Fruit fly (Drosophila melanogaster) whole organism, embryonic: ENCODE measurements around the gene Helz.

Source experiments
- Abd-B ChIP-seq: fragments of 200-800 bp; sonication (Bioruptor generic); optimal IDR thresholded peaks from 2 replicates; lab custom pipeline; 2018; ENCODE audit warnings: missing biosample characterization, mild to moderate bottlenecking, missing genetic modification characterization, moderate library complexity
- C15 ChIP-seq: fragments of 200-800 bp; sonication (Bioruptor generic); IDR thresholded peaks from 3 replicates; pipeline ENCODE4 v1.3.6; 2022; ENCODE audit warnings: missing biosample characterization, missing genetic modification characterization
- CG10147 ChIP-seq: fragments of 200-800 bp; sonication (Bioruptor generic); optimal IDR thresholded peaks from 2 replicates; lab custom pipeline; 2019; ENCODE audit warnings: missing biosample characterization, mild to moderate bottlenecking, missing genetic modification characterization, moderate library complexity
- CG11093 ChIP-seq: fragments of 200-800 bp; sonication (Bioruptor generic); IDR thresholded peaks from 3 replicates; pipeline ENCODE4 v1.3.6; 2022; ENCODE audit warnings: missing biosample characterization, missing genetic modification characterization
- CG12659 ChIP-seq: fragments of 200-800 bp; sonication (Bioruptor generic); optimal IDR thresholded peaks from 3 replicates; lab custom pipeline; 2017; ENCODE audit warnings: mild to moderate bottlenecking, missing biosample characterization, missing genetic modification reagents, missing genetic modification characterization
- CG12769 ChIP-seq: fragments of 200-800 bp; sonication (Bioruptor generic); optimal IDR thresholded peaks from 2 replicates; lab custom pipeline; 2019; ENCODE audit warnings: missing biosample characterization, mild to moderate bottlenecking, missing genetic modification characterization, moderate library complexity
- CG14667 ChIP-seq: fragments of 200-800 bp; sonication (Bioruptor generic); IDR thresholded peaks from 2 replicates; pipeline ENCODE4 v1.3.6; 2022; ENCODE audit warnings: missing biosample characterization, missing genetic modification characterization
- CG14710 ChIP-seq: fragments of 200-800 bp; sonication (Bioruptor generic); optimal IDR thresholded peaks from 3 replicates; lab custom pipeline; 2019; ENCODE audit warnings: missing biosample characterization, mild to moderate bottlenecking, missing genetic modification characterization, moderate library complexity
- CG2116 ChIP-seq: fragments of 200-800 bp; sonication (Bioruptor generic); optimal IDR thresholded peaks from 3 replicates; lab custom pipeline; 2018; ENCODE audit warnings: missing biosample characterization, mild to moderate bottlenecking, missing genetic modification characterization
- CG33557 ChIP-seq: fragments of 200-800 bp; sonication (Bioruptor generic); optimal IDR thresholded peaks from 2 replicates; lab custom pipeline; 2019; ENCODE audit warnings: missing biosample characterization, mild to moderate bottlenecking, missing genetic modification characterization, moderate library complexity
- CG34224 ChIP-seq: fragments of 200-800 bp; sonication (Bioruptor generic); IDR thresholded peaks from 3 replicates; pipeline ENCODE4 v1.3.6; 2022; ENCODE audit warnings: missing biosample characterization, missing genetic modification characterization; ENCODE audit not compliant: partially characterized antibody
- CG6654 ChIP-seq: fragments of 200-800 bp; sonication (Bioruptor generic); optimal IDR thresholded peaks from 2 replicates; lab custom pipeline; 2017; ENCODE audit warnings: missing biosample characterization, mild to moderate bottlenecking, missing genetic modification characterization
- CG6683 ChIP-seq: fragments of 200-800 bp; sonication (Bioruptor generic); optimal IDR thresholded peaks from 2 replicates; lab custom pipeline; 2017; ENCODE audit warnings: missing biosample characterization, mild to moderate bottlenecking, missing genetic modification characterization, missing genetic modification reagents
- CG6765 ChIP-seq: fragments of 200-800 bp; sonication (Bioruptor generic); optimal IDR thresholded peaks from 3 replicates; lab custom pipeline; 2017; ENCODE audit warnings: missing biosample characterization, mild to moderate bottlenecking, missing genetic modification characterization
- CG8478 ChIP-seq: fragments of >200 bp; optimal IDR thresholded peaks from 2 replicates; lab custom pipeline; 2018
- D19B ChIP-seq: fragments of 200-800 bp; sonication (Bioruptor generic); optimal IDR thresholded peaks from 2 replicates; lab custom pipeline; 2017; ENCODE audit warnings: missing biosample characterization, mild to moderate bottlenecking, missing genetic modification characterization
- Deaf1 ChIP-seq: fragments of 200-800 bp; optimal IDR thresholded peaks from 3 replicates; lab custom pipeline; 2019; ENCODE audit warnings: missing biosample characterization, mild to moderate bottlenecking, missing genetic modification characterization, moderate library complexity
- HmgD ChIP-seq: fragments of 200-800 bp; sonication (Bioruptor generic); optimal IDR thresholded peaks from 3 replicates; lab custom pipeline; 2016; ENCODE audit warnings: missing biosample characterization, missing genetic modification characterization
- Hsf ChIP-seq: fragments of 200-800 bp; sonication (Bioruptor generic); optimal IDR thresholded peaks from 3 replicates; lab custom pipeline; 2016; ENCODE audit warnings: missing biosample characterization, missing genetic modification characterization
- Lhr ChIP-seq: fragments of 200-800 bp; sonication (Bioruptor generic); optimal IDR thresholded peaks from 3 replicates; lab custom pipeline; 2017; ENCODE audit warnings: mild to moderate bottlenecking, missing biosample characterization, missing genetic modification reagents, missing genetic modification characterization
- MTF-1 ChIP-seq: fragments of 200-800 bp; sonication (Bioruptor generic); optimal IDR thresholded peaks from 2 replicates; lab custom pipeline; 2018; ENCODE audit warnings: missing biosample characterization, mild to moderate bottlenecking, missing genetic modification characterization, borderline replicate concordance
- NC2β ChIP-seq: fragments of 200-800 bp; sonication (Bioruptor generic); optimal IDR thresholded peaks from 2 replicates; lab custom pipeline; 2016; ENCODE audit warnings: missing biosample characterization, missing genetic modification characterization
- NFAT ChIP-seq: fragments of 200-800 bp; sonication (Bioruptor generic); IDR thresholded peaks from 2 replicates; pipeline ENCODE4 v1.3.6; 2022; ENCODE audit warnings: missing biosample characterization, missing genetic modification characterization
- NK7.1 ChIP-seq: fragments of 200-800 bp; sonication (Bioruptor generic); optimal IDR thresholded peaks from 3 replicates; lab custom pipeline; 2016; ENCODE audit warnings: missing biosample characterization, missing genetic modification characterization
- Nf-YA ChIP-seq: fragments of 200-800 bp; sonication (Bioruptor generic); IDR thresholded peaks from 2 replicates; pipeline ENCODE4 v1.3.6; 2022; ENCODE audit warnings: missing biosample characterization, missing genetic modification characterization
- Oli ChIP-seq: fragments of 200-800 bp; sonication (Bioruptor generic); optimal IDR thresholded peaks from 2 replicates; lab custom pipeline; 2018; ENCODE audit warnings: missing biosample characterization, mild to moderate bottlenecking, missing genetic modification characterization, moderate library complexity
- Vsx1 ChIP-seq: fragments of 200-800 bp; sonication (Bioruptor generic); optimal IDR thresholded peaks from 2 replicates; lab custom pipeline; 2017; ENCODE audit warnings: missing biosample characterization, mild to moderate bottlenecking, missing genetic modification characterization, missing genetic modification reagents
- bcd ChIP-seq: fragments of 200-800 bp; sonication (Bioruptor generic); optimal IDR thresholded peaks from 2 replicates; lab custom pipeline; 2017; ENCODE audit warnings: missing biosample characterization, mild to moderate bottlenecking, missing genetic modification characterization
- br ChIP-seq: fragments of >200 bp; optimal IDR thresholded peaks from 2 replicates; lab custom pipeline; 2017
- btn ChIP-seq: fragments of 200-800 bp; sonication (Bioruptor generic); optimal IDR thresholded peaks from 2 replicates; lab custom pipeline; 2016; ENCODE audit warnings: missing biosample characterization, missing genetic modification characterization
- cato ChIP-seq: fragments of 200-800 bp; sonication (Bioruptor generic); optimal IDR thresholded peaks from 2 replicates; lab custom pipeline; 2016; ENCODE audit warnings: missing biosample characterization, missing genetic modification characterization, borderline replicate concordance
- chn ChIP-seq: fragments of 200-800 bp; sonication (Bioruptor generic); optimal IDR thresholded peaks from 2 replicates; lab custom pipeline; 2016; ENCODE audit warnings: missing biosample characterization, missing genetic modification characterization
- crol ChIP-seq: fragments of 200-800 bp; sonication (Bioruptor generic); IDR thresholded peaks from 2 replicates; pipeline ENCODE4 v1.3.6; 2022; ENCODE audit warnings: missing biosample characterization, missing genetic modification characterization
- dati ChIP-seq: fragments of 200-800 bp; sonication (Bioruptor generic); IDR thresholded peaks from 2 replicates; pipeline ENCODE4 v1.3.6; 2022; ENCODE audit warnings: missing biosample characterization, missing genetic modification characterization
- dm ChIP-seq: fragments of 200-800 bp; sonication (Bioruptor generic); optimal IDR thresholded peaks from 3 replicates; lab custom pipeline; 2016; ENCODE audit warnings: missing biosample characterization, missing genetic modification characterization
- fru ChIP-seq: fragments of >200 bp; optimal IDR thresholded peaks from 2 replicates; lab custom pipeline; 2017
- hbn ChIP-seq: fragments of 200-800 bp; sonication (Bioruptor generic); IDR thresholded peaks from 2 replicates; pipeline ENCODE4 v1.3.6; 2022; ENCODE audit warnings: missing biosample characterization, missing genetic modification characterization; ENCODE audit not compliant: partially characterized antibody
- lbe ChIP-seq: fragments of 200-800 bp; sonication (Bioruptor generic); optimal IDR thresholded peaks from 2 replicates; lab custom pipeline; 2016; ENCODE audit warnings: missing biosample characterization, mild to moderate bottlenecking, missing genetic modification characterization
- lmd ChIP-seq: fragments of 200-800 bp; sonication (Bioruptor generic); IDR thresholded peaks from 2 replicates; pipeline ENCODE4 v1.3.6; 2022; ENCODE audit warnings: missing biosample characterization, missing genetic modification characterization
- nerfin-2 ChIP-seq: fragments of 200-800 bp; sonication (Bioruptor generic); IDR thresholded peaks from 2 replicates; pipeline ENCODE4 v1.3.6; 2022; ENCODE audit warnings: missing biosample characterization, missing genetic modification characterization; ENCODE audit not compliant: partially characterized antibody
- pho ChIP-seq: fragments of 200-800 bp; sonication (Bioruptor generic); optimal IDR thresholded peaks from 2 replicates; lab custom pipeline; 2016; ENCODE audit warnings: missing biosample characterization, missing genetic modification characterization
- pum ChIP-seq: fragments of 200-800 bp; sonication (Bioruptor generic); optimal IDR thresholded peaks from 2 replicates; lab custom pipeline; 2016; ENCODE audit warnings: missing biosample characterization, missing genetic modification characterization
- pzg ChIP-seq: fragments of 200-800 bp; sonication (Bioruptor generic); optimal IDR thresholded peaks from 3 replicates; lab custom pipeline; 2018; ENCODE audit warnings: missing biosample characterization, mild to moderate bottlenecking, missing genetic modification characterization, moderate library complexity
- row ChIP-seq: fragments of 200-800 bp; sonication (Bioruptor generic); IDR thresholded peaks from 3 replicates; pipeline ENCODE4 v1.3.6; 2022; ENCODE audit warnings: missing biosample characterization, missing genetic modification characterization
- salm ChIP-seq: fragments of 200-800 bp; sonication (Bioruptor generic); optimal IDR thresholded peaks from 2 replicates; lab custom pipeline; 2018; ENCODE audit warnings: missing biosample characterization, mild to moderate bottlenecking, missing genetic modification characterization
- scrt ChIP-seq: fragments of 200-800 bp; sonication (Bioruptor generic); optimal IDR thresholded peaks from 2 replicates; lab custom pipeline; 2018; ENCODE audit warnings: missing biosample characterization, mild to moderate bottlenecking, missing genetic modification characterization, moderate library complexity
- sens-2 ChIP-seq: fragments of 200-800 bp; sonication (Bioruptor generic); IDR thresholded peaks from 2 replicates; pipeline ENCODE4 v1.3.6; 2022; ENCODE audit warnings: missing biosample characterization, missing genetic modification characterization
- seq ChIP-seq: fragments of 200-800 bp; sonication (Bioruptor generic); IDR thresholded peaks from 2 replicates; pipeline ENCODE4 v1.3.6; 2022; ENCODE audit warnings: missing biosample characterization, missing genetic modification characterization
- tup ChIP-seq: fragments of 200-800 bp; sonication (Bioruptor generic); optimal IDR thresholded peaks from 2 replicates; lab custom pipeline; 2016; ENCODE audit warnings: missing biosample characterization, mild to moderate bottlenecking, missing genetic modification characterization, moderate library complexity

The Helz gene

dm6 chr3L:14781082-14781862 lies 8.5 kb upstream of the Helz start (continued):
- TF ChIP-seq lmd (GFP tag; lab: Robert Waterston, UW) (peak; percentile 46; the same call in 1 of the 2 replicates), Deaf1 (peak; percentile 28), Oli (tag; lab: Kevin White, UChicago) (peak; percentile 79), C15 (GFP tag; lab: Robert Waterston, UW) (no peak), Nf-YA (GFP tag; lab: Robert Waterston, UW) (no peak), pho (GFP tag; lab: Kevin White, UChicago) (peak; percentile 73), Hsf (peak; percentile 58), CG11093 (GFP tag; lab: Robert Waterston, UW) (0 out of 3 replicates have a peak, but pooled peaks have one; percentile 29), pum (GFP tag; lab: Kevin White, UChicago) (peak; percentile 46), sens-2 (GFP tag; lab: Robert Waterston, UW) (no peak), NK7.1 (GFP tag; lab: Kevin White, UChicago) (no peak), dati (no peak), CG14667 (GFP tag; lab: Robert Waterston, UW) (no peak), CG8478 (lab: Kevin White, UChicago) (no peak), pzg (GFP tag; lab: Kevin White, UChicago) (peak; percentile 1), CG34224 (GFP tag; lab: Robert Waterston, UW) (peak; percentile 62), HmgD (no peak), hbn (no peak), fru (lab: Kevin White, UChicago) (no peak), Vsx1 (GFP tag; lab: Kevin White, UChicago) (peak; percentile 45), CG14710 (peak; percentile 76), lbe (GFP tag; lab: Kevin White, UChicago) (peak; percentile 17), Abd-B (GFP tag; lab: Kevin White, UChicago) (peak; percentile 22), CG33557 (GFP tag; lab: Kevin White, UChicago) (peak; percentile 77), CG12769 (tag; lab: Kevin White, UChicago) (peak; percentile 81), D19B (peak; percentile 29), scrt (GFP tag; lab: Kevin White, UChicago) (peak; percentile 97), MTF-1 (peak; percentile 55), salm (tag; lab: Kevin White, UChicago) (no peak), seq (peak; percentile 80; the same call in 1 of the 2 replicates), CG6654 (GFP tag; lab: Kevin White, UChicago) (peak; percentile 60), nerfin-2 (no peak), bcd (GFP tag; lab: Kevin White, UChicago) (peak; percentile 55), Lhr (GFP tag; lab: Kevin White, UChicago) (peak; percentile 5), br (lab: Kevin White, UChicago) (no peak), cato (GFP tag; lab: Kevin White, UChicago) (peak; percentile 52), CG2116 (GFP tag; lab: Kevin White, UChicago) (peak; percentile 12), btn (no peak), CG6683 (GFP tag; lab: Kevin White, UChicago) (peak; percentile 72), chn (GFP tag; lab: Kevin White, UChicago) (no peak), NC2β (GFP tag; lab: Kevin White, UChicago) (peak; percentile 9), row (GFP tag; lab: Robert Waterston, UW) (peak; percentile 84), CG10147 (GFP tag; lab: Kevin White, UChicago) (peak; percentile 72), NFAT (no peak), CG12659 (peak; percentile 76), CG6765 (GFP tag; lab: Kevin White, UChicago) (peak; percentile 59), crol (GFP tag; lab: Robert Waterston, UW) (peak; percentile 99), tup (GFP tag; lab: Kevin White, UChicago) (no peak), dm (no peak)
